Fruit fly (Drosophila melanogaster): Measurements from ENCODE around the gene CG17186.

Gene CG17186

DNA sequence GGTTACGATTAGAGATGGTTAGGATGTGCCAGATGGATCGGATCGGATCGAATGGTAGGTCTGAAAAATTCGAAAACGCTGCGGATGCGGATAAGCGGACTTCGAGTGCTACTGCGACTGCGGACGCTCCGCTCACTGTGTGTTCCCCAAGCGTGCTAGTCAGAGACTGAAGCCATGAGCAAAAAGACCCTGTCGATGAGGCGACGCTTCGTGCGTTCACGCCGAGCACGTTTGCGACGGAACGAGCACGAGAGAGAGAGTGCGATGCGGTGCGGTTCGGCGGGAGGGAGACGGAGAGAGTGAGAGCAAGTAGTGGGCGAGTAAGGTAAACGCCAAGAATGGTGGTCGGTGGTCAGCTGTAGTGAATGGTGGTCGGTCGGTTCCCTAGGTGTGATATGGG lies 40.6 kb downstream of the CG17186 start, which contains the start of gene bnl (continued):
- no peak for TF ChIP-seq Hr4 (GFP tag; optimal IDR thresholded peaks at IDR 0.05)
- peak; percentile 51 for TF ChIP-seq vri (GFP tag; optimal IDR thresholded peaks at IDR 0.05)
- peak; percentile 67 for TF ChIP-seq dsx (GFP tag; optimal IDR thresholded peaks at IDR 0.05; ENCODE audit: poor library complexity, severe bottlenecking)
- no peak for TF ChIP-seq Ets21C (GFP tag; optimal IDR thresholded peaks at IDR 0.05)
- TF ChIP-seq salr (GFP tag; optimal IDR thresholded peaks at IDR 0.05): peak in 1 of 2 experiments; percentile 22
- no peak for TF ChIP-seq CG8319 (GFP tag; optimal IDR thresholded peaks at IDR 0.05)
- TF ChIP-seq Met (GFP tag; optimal IDR thresholded peaks at IDR 0.05): peak; percentile 35
- TF ChIP-seq Gug (GFP tag; IDR thresholded peaks at IDR 0.05): 0 out of 2 replicates have a peak, but pooled peaks have one; percentile 16
- peak; percentile 67 for TF ChIP-seq CG3919 (GFP tag; optimal IDR thresholded peaks at IDR 0.05)
- peak; percentile 54 for TF ChIP-seq CG6276 (GFP tag; optimal IDR thresholded peaks at IDR 0.05)
- TF ChIP-seq CG6163 (GFP tag; IDR thresholded peaks at IDR 0.05): peak; percentile 80
- TF ChIP-seq achi (GFP tag; optimal IDR thresholded peaks at IDR 0.05): peak; percentile 42
- peak; percentile 80 for TF ChIP-seq svp (GFP tag)
- TF ChIP-seq CG3032 (tag; optimal IDR thresholded peaks at IDR 0.05): no peak
- peak; percentile 47 for TF ChIP-seq topi (GFP tag; optimal IDR thresholded peaks at IDR 0.05)
- TF ChIP-seq cyc (GFP tag; optimal IDR thresholded peaks at IDR 0.05): no peak
- peak; percentile 34 for TF ChIP-seq CG32006 (GFP tag; optimal IDR thresholded peaks at IDR 0.05)
- no peak for TF ChIP-seq Hr38 (GFP tag; optimal IDR thresholded peaks at IDR 0.05)
- TF ChIP-seq fd59A (GFP tag; optimal IDR thresholded peaks at IDR 0.05): no peak
- TF ChIP-seq lz (GFP tag; optimal IDR thresholded peaks at IDR 0.05): no peak
- no peak; the same call in 1 of the 2 replicates for TF ChIP-seq CG11294 (GFP tag; IDR thresholded peaks at IDR 0.05)
- no peak for TF ChIP-seq spab (GFP tag; optimal IDR thresholded peaks at IDR 0.05)
- TF ChIP-seq Sox14 (GFP tag; optimal IDR thresholded peaks at IDR 0.05): peak; percentile 46
- no peak for TF ChIP-seq CG10631 (GFP tag; optimal IDR thresholded peaks at IDR 0.05)
- TF ChIP-seq CG6854 (GFP tag; optimal IDR thresholded peaks at IDR 0.05): no peak
- no peak for TF ChIP-seq fd85E (GFP tag; optimal IDR thresholded peaks at IDR 0.05)
- TF ChIP-seq CG4318 (GFP tag; optimal IDR thresholded peaks at IDR 0.05): no peak
- no peak for TF ChIP-seq CG6808 (GFP tag; optimal IDR thresholded peaks at IDR 0.05)
- TF ChIP-seq net (GFP tag; optimal IDR thresholded peaks at IDR 0.05): peak; percentile 68
- no peak for TF ChIP-seq Eip93F (GFP tag; optimal IDR thresholded peaks at IDR 0.05)
- no peak for TF ChIP-seq CG1621 (tag; optimal IDR thresholded peaks at IDR 0.05)
- TF ChIP-seq esn (GFP tag; optimal IDR thresholded peaks at IDR 0.05): peak; percentile 38
- no peak for TF ChIP-seq CG6792 (GFP tag; optimal IDR thresholded peaks at IDR 0.05)
- peak; percentile 64 for TF ChIP-seq CG15336 (GFP tag; IDR thresholded peaks at IDR 0.05)

dm6 chr3R:19834982-19835381 lies 42.3 kb downstream of the CG17186 start:
- TF ChIP-seq CG6808 (GFP tag; optimal IDR thresholded peaks at IDR 0.05): no peak
- TF ChIP-seq vri (GFP tag; optimal IDR thresholded peaks at IDR 0.05): peak; percentile 83
- no peak for TF ChIP-seq CG16779 (tag; optimal IDR thresholded peaks at IDR 0.05)

dm6 chr3R:19833963-19834362 lies 43.4 kb downstream of the CG17186 start:
- TF ChIP-seq Ets96B (tag; optimal IDR thresholded peaks at IDR 0.05): no peak
- no peak for TF ChIP-seq CG6854 (GFP tag; optimal IDR thresholded peaks at IDR 0.05)
- no peak for TF ChIP-seq cyc (GFP tag; optimal IDR thresholded peaks at IDR 0.05)
- no peak for TF ChIP-seq acj6 (GFP tag; optimal IDR thresholded peaks at IDR 0.05)
- no peak for TF ChIP-seq Hr38 (GFP tag; optimal IDR thresholded peaks at IDR 0.05)
- no peak for TF ChIP-seq esn (GFP tag; optimal IDR thresholded peaks at IDR 0.05)
- no peak for TF ChIP-seq CG32006 (GFP tag; optimal IDR thresholded peaks at IDR 0.05)
- no peak for TF ChIP-seq Sox15 (GFP tag; optimal IDR thresholded peaks at IDR 0.05)
